Worm (Caenorhabditis elegans) whole organism, young adult: ENCODE results near the gene F52H3.11.
"Not testable (repeated sequence)": the region's sequence is repeated elsewhere in the genome, so short reads cannot be mapped to it uniquely, and the experiment has no call there.

Source experiments
- B0019.2 ChIP-seq: fragments of 200-800 bp; sonication (Bioruptor generic); conservative IDR thresholded peaks from 2 replicates; pipeline ENCODE4 v1.3.6; 2022; ENCODE audit warnings: missing genetic modification reagents, missing genetic modification characterization, missing compliant biosample characterization
- C17E4.6 ChIP-seq: fragments of 200-800 bp; sonication (Bioruptor generic); IDR thresholded peaks from 2 replicates; pipeline ENCODE4 v1.3.6; 2022; ENCODE audit warnings: missing genetic modification reagents, missing genetic modification characterization, missing compliant biosample characterization
- F10E7.11 ChIP-seq: sonication (generic microtip); optimal IDR thresholded peaks from 2 replicates; lab custom pipeline; 2017; ENCODE audit warnings: mild to moderate bottlenecking, missing genetic modification characterization, moderate library complexity, missing compliant biosample characterization
- F23B12.7 ChIP-seq: sonication (generic microtip); optimal IDR thresholded peaks from 2 replicates; lab custom pipeline; 2017; ENCODE audit warnings: missing genetic modification characterization, mild to moderate bottlenecking, missing compliant biosample characterization, antibody characterized with exemption, moderate library complexity; ENCODE audit not compliant: insufficient read depth
- F55B11.4 ChIP-seq: sonication (generic microtip); optimal IDR thresholded peaks from 2 replicates; lab custom pipeline; 2016; ENCODE audit warnings: missing compliant biosample characterization, missing genetic modification characterization, borderline replicate concordance; ENCODE audit not compliant: insufficient read depth
- F57C9.4 ChIP-seq: sonication (generic microtip); optimal IDR thresholded peaks from 2 replicates; lab custom pipeline; 2017; ENCODE audit warnings: mild to moderate bottlenecking, missing genetic modification characterization, missing compliant biosample characterization
- Y53G8AR.9 ChIP-seq: fragments of 200-800 bp; sonication (Bioruptor generic); conservative IDR thresholded peaks from 2 replicates; pipeline ENCODE4 v1.3.6; 2022; ENCODE audit warnings: missing genetic modification reagents, missing genetic modification characterization, missing compliant biosample characterization
- Y95B8A.8 ChIP-seq: fragments of 200-800 bp; sonication (Bioruptor generic); IDR thresholded peaks from 2 replicates; pipeline ENCODE4 v1.3.6; 2022; ENCODE audit warnings: missing genetic modification reagents, missing genetic modification characterization, missing compliant biosample characterization
- ama-1 ChIP-seq, 3 experiments: fragments of 150-350 bp in 1 of 3; sonication (generic microtip) in 2 of 3; optimal IDR thresholded peaks; 2 replicates each; lab custom pipeline; 2014 to 2018; ENCODE audit warnings: missing biosample characterization in 2 of 3, missing genetic modification characterization in 2 of 3, missing genetic modification reagents in 2 of 3
- aptf-3 ChIP-seq: fragments of 200-800 bp; sonication (Bioruptor generic); IDR thresholded peaks from 2 replicates; pipeline ENCODE4 v1.3.6; 2022; ENCODE audit warnings: missing genetic modification characterization, missing compliant biosample characterization
- athp-1 ChIP-seq: sonication (generic microtip); optimal IDR thresholded peaks from 2 replicates; lab custom pipeline; 2017; ENCODE audit warnings: mild to moderate bottlenecking, missing genetic modification characterization, missing compliant biosample characterization
- ccch-3 ChIP-seq: fragments of 200-800 bp; sonication (Bioruptor generic); optimal IDR thresholded peaks from 2 replicates; lab custom pipeline; 2018; ENCODE audit warnings: mild to moderate bottlenecking, missing genetic modification characterization, missing compliant biosample characterization
- ceh-100 ChIP-seq: fragments of 200-800 bp; sonication (Bioruptor generic); IDR thresholded peaks from 2 replicates; pipeline ENCODE4 v1.3.6; 2022; ENCODE audit warnings: missing genetic modification reagents, missing genetic modification characterization, missing compliant biosample characterization
- ceh-58 ChIP-seq: fragments of 200-800 bp; sonication (Bioruptor generic); IDR thresholded peaks from 2 replicates; pipeline ENCODE4 v1.3.6; 2022; ENCODE audit warnings: missing genetic modification characterization, missing compliant biosample characterization
- dpl-1 ChIP-seq: fragments of 150-350 bp; optimal IDR thresholded peaks from 2 replicates; lab custom pipeline; 2014; ENCODE audit warnings: missing biosample characterization, missing genetic modification reagents, missing genetic modification characterization
- efl-1 ChIP-seq: fragments of 150-350 bp; optimal IDR thresholded peaks from 2 replicates; lab custom pipeline; 2014; ENCODE audit warnings: missing biosample characterization, missing genetic modification reagents, missing genetic modification characterization
- egl-18 ChIP-seq: fragments of 200-800 bp; sonication (Bioruptor generic); IDR thresholded peaks from 2 replicates; pipeline ENCODE4 v1.3.6; 2022; ENCODE audit warnings: missing genetic modification reagents, missing genetic modification characterization, missing compliant biosample characterization
- egrh-3 ChIP-seq: fragments of 200-800 bp; sonication (Bioruptor generic); IDR thresholded peaks from 2 replicates; pipeline ENCODE4 v1.3.6; 2022; ENCODE audit warnings: missing genetic modification reagents, missing genetic modification characterization, missing compliant biosample characterization
- ekl-4 ChIP-seq: fragments of 200-800 bp; sonication (Bioruptor generic); IDR thresholded peaks from 2 replicates; pipeline ENCODE4 v1.3.6; 2022; ENCODE audit warnings: missing genetic modification reagents, missing genetic modification characterization, missing compliant biosample characterization
- ets-4 ChIP-seq: fragments of 200-800 bp; sonication (Bioruptor generic); optimal IDR thresholded peaks from 2 replicates; lab custom pipeline; 2018; ENCODE audit warnings: mild to moderate bottlenecking, missing genetic modification characterization, missing compliant biosample characterization
- gei-17 ChIP-seq: fragments of 200-800 bp; sonication (Bioruptor generic); optimal IDR thresholded peaks from 2 replicates; lab custom pipeline; 2018; ENCODE audit warnings: mild to moderate bottlenecking, missing genetic modification characterization, missing compliant biosample characterization
- him-1 ChIP-seq: sonication (generic microtip); optimal IDR thresholded peaks from 2 replicates; lab custom pipeline; 2016; ENCODE audit warnings: missing genotype, missing genetic modification reagents, missing genetic modification characterization, missing compliant biosample characterization
- hmg-1.2 ChIP-seq: fragments of 200-800 bp; sonication (Bioruptor generic); IDR thresholded peaks from 2 replicates; pipeline ENCODE4 v1.3.6; 2022; ENCODE audit warnings: missing genetic modification reagents, missing genetic modification characterization, missing compliant biosample characterization
- hmg-20 ChIP-seq: fragments of 200-800 bp; sonication (Bioruptor generic); IDR thresholded peaks from 2 replicates; pipeline ENCODE4 v1.3.6; 2022; ENCODE audit warnings: missing genetic modification reagents, missing genetic modification characterization, missing compliant biosample characterization
- madf-3 ChIP-seq: fragments of 200-800 bp; sonication (Bioruptor generic); IDR thresholded peaks from 2 replicates; pipeline ENCODE4 v1.3.6; 2022; ENCODE audit warnings: missing genetic modification reagents, missing genetic modification characterization, missing compliant biosample characterization
- madf-6 ChIP-seq: fragments of 200-800 bp; sonication (Bioruptor generic); IDR thresholded peaks from 2 replicates; pipeline ENCODE4 v1.3.6; 2022; ENCODE audit warnings: missing genetic modification reagents, missing genetic modification characterization, missing compliant biosample characterization
- mcd-1 ChIP-seq: fragments of 200-800 bp; sonication (Bioruptor generic); IDR thresholded peaks from 2 replicates; pipeline ENCODE4 v1.3.6; 2022; ENCODE audit warnings: missing genetic modification reagents, missing genetic modification characterization, missing compliant biosample characterization
- nfya-2 ChIP-seq: fragments of 200-800 bp; sonication (Bioruptor generic); IDR thresholded peaks from 2 replicates; pipeline ENCODE4 v1.3.6; 2022; ENCODE audit warnings: missing genetic modification reagents, missing genetic modification characterization, missing compliant biosample characterization
- nhr-120 ChIP-seq: fragments of 200-800 bp; sonication (Bioruptor generic); IDR thresholded peaks from 2 replicates; pipeline ENCODE4 v1.3.6; 2022; ENCODE audit warnings: missing genetic modification characterization, missing compliant biosample characterization
- nhr-27 ChIP-seq: fragments of 200-800 bp; sonication (Bioruptor generic); optimal IDR thresholded peaks from 2 replicates; lab custom pipeline; 2018; ENCODE audit warnings: mild to moderate bottlenecking, missing genetic modification characterization, moderate library complexity, missing compliant biosample characterization
- nhr-90 ChIP-seq: sonication (generic microtip); optimal IDR thresholded peaks from 2 replicates; lab custom pipeline; 2016; ENCODE audit warnings: missing genotype, mild to moderate bottlenecking, missing genetic modification characterization, missing compliant biosample characterization
- pbrm-1 ChIP-seq: fragments of 200-800 bp; sonication (Bioruptor generic); IDR thresholded peaks from 2 replicates; pipeline ENCODE4 v1.3.6; 2022; ENCODE audit warnings: missing genetic modification reagents, missing genetic modification characterization, missing compliant biosample characterization
- rec-8 ChIP-seq, 2 experiments: sonication (generic microtip); optimal IDR thresholded peaks; 2 replicates each; lab custom pipeline; 2016; ENCODE audit warnings: mild to moderate bottlenecking in 2 of 2, missing genetic modification characterization in 2 of 2, missing genetic modification reagents in 2 of 2, missing genotype in 2 of 2, missing biosample characterization in 1 of 2, missing compliant biosample characterization in 1 of 2, moderate library complexity in 1 of 2
- repo-1 ChIP-seq: sonication (generic microtip); optimal IDR thresholded peaks from 2 replicates; lab custom pipeline; 2017; ENCODE audit warnings: mild to moderate bottlenecking, missing genetic modification characterization, missing compliant biosample characterization
- sea-2 ChIP-seq: fragments of 200-800 bp; sonication (Bioruptor generic); IDR thresholded peaks from 2 replicates; pipeline ENCODE4 v1.3.6; 2022; ENCODE audit warnings: missing genetic modification characterization, missing compliant biosample characterization
- somi-1 ChIP-seq: fragments of 200-800 bp; sonication (Bioruptor generic); optimal IDR thresholded peaks from 2 replicates; lab custom pipeline; 2018; ENCODE audit warnings: mild to moderate bottlenecking, missing genetic modification characterization, missing compliant biosample characterization
- tbx-9 ChIP-seq: sonication (generic microtip); optimal IDR thresholded peaks from 2 replicates; lab custom pipeline; 2016; ENCODE audit warnings: borderline replicate concordance, missing genetic modification characterization, inconsistent platforms, missing compliant biosample characterization
- tlf-1 ChIP-seq: fragments of 200-800 bp; sonication (Bioruptor generic); optimal IDR thresholded peaks from 2 replicates; lab custom pipeline; 2018; ENCODE audit warnings: mild to moderate bottlenecking, missing genetic modification characterization, missing compliant biosample characterization
- unc-130 ChIP-seq: sonication (generic microtip); optimal IDR thresholded peaks from 2 replicates; lab custom pipeline; 2016; ENCODE audit warnings: missing genetic modification reagents, missing genetic modification characterization, missing compliant biosample characterization
- zfh-2 ChIP-seq: fragments of 200-800 bp; sonication (Bioruptor generic); conservative IDR thresholded peaks from 2 replicates; pipeline ENCODE4 v1.3.6; 2022; ENCODE audit warnings: missing genetic modification reagents, missing genetic modification characterization, missing compliant biosample characterization
- ztf-18 ChIP-seq: sonication (generic microtip); optimal IDR thresholded peaks from 2 replicates; lab custom pipeline; 2016; ENCODE audit warnings: missing genotype, mild to moderate bottlenecking, missing genetic modification characterization, missing compliant biosample characterization
- ztf-22 ChIP-seq: fragments of 200-800 bp; sonication (Bioruptor generic); optimal IDR thresholded peaks from 2 replicates; lab custom pipeline; 2018; ENCODE audit warnings: mild to moderate bottlenecking, missing genetic modification characterization, moderate library complexity, missing compliant biosample characterization
- ztf-3 ChIP-seq: fragments of 200-800 bp; sonication (Bioruptor generic); optimal IDR thresholded peaks from 2 replicates; lab custom pipeline; 2018; ENCODE audit warnings: mild to moderate bottlenecking, missing genetic modification characterization, missing compliant biosample characterization

Gene F52H3.11

ce11 chrII:10007917-10008316, 37.0 kb downstream of the F52H3.11 start, which contains the start of gene ZK892.5:
TSS of gene ZK892.5 (plus strand) at chrII:10008217.
- TF ChIP-seq F23B12.7, result no peak
- TF ChIP-seq ztf-3 (GFP tag; lab: Kevin White, UChicago), result no peak
- no peak for TF ChIP-seq aptf-3 (GFP tag; lab: Robert Waterston, UW)
- no peak for TF ChIP-seq pbrm-1 (GFP tag; lab: Robert Waterston, UW)
- TF ChIP-seq F57C9.4 (tag; lab: Kevin White, UChicago), result no peak
- no peak for TF ChIP-seq ceh-58 (GFP tag; lab: Robert Waterston, UW)
- no peak for TF ChIP-seq efl-1 (GFP tag; lab: Kevin White, UChicago)
- TF ChIP-seq dpl-1 (GFP tag; lab: Kevin White, UChicago), result no peak
- TF ChIP-seq F55B11.4 (tag; lab: Kevin White, UChicago), result no peak

ce11 chrII:10006266-10006665, 38.7 kb downstream of the F52H3.11 start, which contains the start of gene ZK892.4:
TSS of gene ZK892.4 (plus strand) at chrII:10006566.
- TF ChIP-seq F57C9.4 (tag; lab: Kevin White, UChicago); nhr-90 (tag; lab: Kevin White, UChicago); Y95B8A.8 (GFP tag; lab: Robert Waterston, UW): not testable (repeated sequence)

- TF ChIP-seq nhr-120 (GFP tag; lab: Robert Waterston, UW) (no peak), ama-1 (optimal IDR thresholded peaks at IDR 0.05; lab: Kevin White, UChicago) (no peak), ama-1 (GFP tag; optimal IDR thresholded peaks at IDR 0.05; lab: Kevin White, UChicago) (no peak), madf-3 (GFP tag; lab: Robert Waterston, UW) (no peak), efl-1 (GFP tag; lab: Kevin White, UChicago) (no peak), somi-1 (no peak), zfh-2 (GFP tag; lab: Robert Waterston, UW) (no peak)
Measured at ce11 chrII:10001546-10001945, 43.4 kb downstream of the F52H3.11 start, which contains the start of gene ZK892.3. TSS of gene ZK892.3 (plus strand) at chrII:10001846.

- TF ChIP-seq Y95B8A.8 (GFP tag; lab: Robert Waterston, UW) (no peak), ztf-22 (peak; percentile 20), B0019.2 (GFP tag; lab: Robert Waterston, UW) (no peak), mcd-1 (GFP tag; lab: Robert Waterston, UW) (no peak), Y53G8AR.9 (GFP tag; lab: Robert Waterston, UW) (no peak), unc-130 (GFP tag; lab: Kevin White, UChicago) (no peak), ceh-100 (GFP tag; lab: Robert Waterston, UW) (no peak), nfya-2 (GFP tag; lab: Robert Waterston, UW) (no peak), gei-17 (GFP tag; lab: Kevin White, UChicago) (no peak), somi-1 (no peak), nhr-90 (tag; lab: Kevin White, UChicago) (no peak), C17E4.6 (no peak), ztf-18 (tag; lab: Kevin White, UChicago) (no peak), ceh-58 (GFP tag; lab: Robert Waterston, UW) (no peak), repo-1 (no peak), sea-2 (GFP tag; lab: Robert Waterston, UW) (no peak), F10E7.11 (tag; lab: Kevin White, UChicago) (no peak), tbx-9 (tag; lab: Kevin White, UChicago) (no peak), egrh-3 (GFP tag; lab: Robert Waterston, UW) (no peak), ets-4 (GFP tag; lab: Kevin White, UChicago) (peak; percentile 44), egl-18 (GFP tag; lab: Robert Waterston, UW) (no peak), hmg-1.2 (no peak), hmg-20 (GFP tag; lab: Robert Waterston, UW) (no peak), rec-8 (tag; optimal IDR thresholded peaks at IDR 0.05; lab: Kevin White, UChicago) (no peak), ekl-4 (GFP tag; lab: Robert Waterston, UW) (no peak), madf-6 (no peak), tlf-1 (GFP tag; lab: Kevin White, UChicago) (no peak), athp-1 (tag; lab: Kevin White, UChicago) (no peak), ccch-3 (GFP tag; lab: Kevin White, UChicago) (no peak), him-1 (tag; lab: Kevin White, UChicago) (no peak), nhr-27 (no peak)
Measured at ce11 chrII:10001065-10001464, 43.9 kb downstream of the F52H3.11 start, which contains the start of gene nlt-1. TSS of gene nlt-1 (minus strand) at chrII:10001142.
